Worm (Caenorhabditis elegans) whole organism, midembryonic: ENCODE results near the gene F17E9.16.

Experiments
- T22C8.4 ChIP-seq: fragments of 200-800 bp; sonication (Bioruptor generic); IDR thresholded peaks from 2 replicates; pipeline ENCODE4 v1.3.6; 2022; ENCODE audit warnings: missing genetic modification characterization, missing compliant biosample characterization
- cog-1 ChIP-seq: sonication (generic microtip); optimal IDR thresholded peaks from 2 replicates; lab custom pipeline; 2016; ENCODE audit warnings: missing genetic modification characterization, missing compliant biosample characterization
- flt-1 ChIP-seq: fragments of 200-800 bp; sonication (Bioruptor generic); IDR thresholded peaks from 2 replicates; pipeline ENCODE4 v1.3.6; 2022; ENCODE audit warnings: missing genetic modification characterization, missing compliant biosample characterization
- klf-2 ChIP-seq: fragments of 200-800 bp; sonication (Bioruptor generic); conservative IDR thresholded peaks from 2 replicates; pipeline ENCODE4 v1.3.6; 2022; ENCODE audit warnings: missing genetic modification reagents, missing genetic modification characterization, missing compliant biosample characterization
- med-1 ChIP-seq: sonication (generic microtip); optimal IDR thresholded peaks from 2 replicates; lab custom pipeline; 2017; ENCODE audit warnings: missing genetic modification characterization, mild to moderate bottlenecking, missing compliant biosample characterization, antibody characterized with exemption, missing genetic modification reagents; ENCODE audit not compliant: insufficient read depth
- ref-1 ChIP-seq: fragments of 200-800 bp; sonication (Bioruptor generic); conservative IDR thresholded peaks from 2 replicates; pipeline ENCODE4 v1.3.6; 2022; ENCODE audit warnings: missing genetic modification reagents, missing genetic modification characterization, missing compliant biosample characterization
- tab-1 ChIP-seq: fragments of 200-800 bp; sonication (Bioruptor generic); IDR thresholded peaks from 2 replicates; pipeline ENCODE4 v1.3.6; 2022; ENCODE audit warnings: missing genetic modification characterization, missing compliant biosample characterization
- ztf-23 ChIP-seq: fragments of 200-800 bp; sonication (Bioruptor generic); IDR thresholded peaks from 2 replicates; pipeline ENCODE4 v1.3.6; 2022; ENCODE audit warnings: missing genetic modification reagents, missing genetic modification characterization, missing compliant biosample characterization
- ztf-29 ChIP-seq: fragments of 200-800 bp; sonication (Bioruptor generic); IDR thresholded peaks from 2 replicates; pipeline ENCODE4 v1.3.6; 2022; ENCODE audit warnings: missing genetic modification reagents, missing genetic modification characterization, missing compliant biosample characterization

ce11 chrIV:8380266-8380850, 28.2 kb downstream of the F17E9.16 start:
- TF ChIP-seq klf-2 (GFP tag; lab: Robert Waterston, UW) (no peak), ztf-23 (GFP tag; lab: Robert Waterston, UW) (no peak), flt-1 (GFP tag; lab: Robert Waterston, UW) (no peak), T22C8.4 (no peak), tab-1 (GFP tag; lab: Robert Waterston, UW) (no peak), cog-1 (tag; lab: Kevin White, UChicago) (no peak), med-1 (GFP tag; lab: Kevin White, UChicago) (no peak), ztf-29 (GFP tag; lab: Robert Waterston, UW) (no peak), ref-1 (no peak)
